Fruit fly (Drosophila melanogaster) whole organism: ENCODE results near the gene PolI.

Experiments
- pan ChIP-seq: fragments of >200 bp; optimal IDR thresholded peaks from 2 replicates; lab custom pipeline; 2017
- psq ChIP-seq: fragments of >200 bp; optimal IDR thresholded peaks from 2 replicates; lab custom pipeline; 2017

dm6 chr3R:8227344-8227743 lies 6.0 kb upstream of the PolI start:
- TF ChIP-seq pan (lab: Kevin White, UChicago) (no peak), psq (no peak)
